Worm (Caenorhabditis elegans): ENCODE results near the gene algn-14.

Gene algn-14

DNA sequence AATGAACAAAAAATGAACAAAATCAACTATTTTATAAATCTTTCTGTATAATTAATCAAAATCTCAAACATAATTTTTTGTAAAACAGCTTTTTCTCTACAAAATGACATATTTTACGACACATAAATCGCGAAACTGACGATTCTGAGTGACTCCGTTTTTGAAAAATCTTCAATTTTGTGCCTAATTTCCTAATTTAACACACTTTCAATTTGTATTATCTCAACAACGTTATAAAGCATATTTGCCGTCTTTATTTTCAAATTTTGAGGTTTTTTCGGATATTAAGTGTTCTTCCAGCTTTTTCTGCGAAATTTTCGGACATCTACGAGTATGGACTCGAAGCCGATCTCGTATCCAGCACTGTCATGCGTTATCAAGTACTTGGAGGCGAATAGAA is 2.0 kb upstream of the algn-14 start, which contains the start of gene fbxc-47:
fbxc-47 (plus strand) TSS at position 301 of the 400 bp plus-strand sequence.
- TF ChIP-seq aly-1 (tag; optimal IDR thresholded peaks at IDR 0.05) (no peak), pes-1 (GFP tag; IDR thresholded peaks at IDR 0.05) (no peak), F13C5.2 (tag; optimal IDR thresholded peaks at IDR 0.05) (no peak), sea-1 (GFP tag; conservative IDR thresholded peaks at IDR 0.05) (no peak), ceh-36 (tag; optimal IDR thresholded peaks at IDR 0.05) (no peak), tbx-11 (GFP tag; IDR thresholded peaks at IDR 0.05) (no peak), B0310.2 (tag; optimal IDR thresholded peaks at IDR 0.05) (no peak), tbx-37 (GFP tag; conservative IDR thresholded peaks at IDR 0.05) (no peak), ets-7 (tag; optimal IDR thresholded peaks at IDR 0.05) (no peak), flt-1 (GFP tag; IDR thresholded peaks at IDR 0.05) (no peak), ama-1 (optimal IDR thresholded peaks at IDR 0.05) (no peak), hnd-1 (tag; optimal IDR thresholded peaks at IDR 0.05) (no peak), hmbx-1 (tag; optimal IDR thresholded peaks at IDR 0.05) (no peak), scrt-1 (GFP tag; IDR thresholded peaks at IDR 0.05) (no peak), tra-4 (tag; optimal IDR thresholded peaks at IDR 0.05) (no peak), ceh-13 (GFP tag; optimal IDR thresholded peaks at IDR 0.05) (no peak), hmg-4 (GFP tag; optimal IDR thresholded peaks at IDR 0.05) (no peak)

DNA sequence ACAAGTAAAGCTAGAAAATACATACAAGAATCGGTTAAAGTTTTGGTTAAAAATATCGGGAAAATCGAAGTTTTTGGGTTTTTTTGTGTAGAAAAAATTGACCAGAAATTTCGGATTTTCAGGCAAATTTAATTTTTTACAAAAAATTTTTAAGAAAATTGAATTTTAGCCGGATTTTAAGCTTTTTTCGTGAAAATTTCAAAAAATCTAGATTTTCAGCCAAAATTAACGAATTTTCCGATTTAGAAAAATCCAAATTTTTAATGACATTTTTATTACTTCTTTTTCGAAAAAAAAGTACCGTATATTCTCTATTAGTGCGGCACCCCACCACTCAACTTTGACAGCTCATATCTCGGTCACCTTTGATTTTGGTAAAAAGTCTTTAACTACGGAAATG is 2.3 kb downstream of the algn-14 start, which contains the start of gene osm-3:
osm-3 (minus strand) TSS at position 101 of the 400 bp plus-strand sequence.
- TF ChIP-seq B0310.2 (tag; optimal IDR thresholded peaks at IDR 0.05) (no peak), pes-1 (GFP tag; IDR thresholded peaks at IDR 0.05) (no peak), ets-7 (tag; optimal IDR thresholded peaks at IDR 0.05) (no peak), tbx-11 (GFP tag; IDR thresholded peaks at IDR 0.05) (no peak), tra-4 (tag; optimal IDR thresholded peaks at IDR 0.05) (no peak), tbx-37 (GFP tag; conservative IDR thresholded peaks at IDR 0.05) (no peak), flt-1 (GFP tag; IDR thresholded peaks at IDR 0.05) (no peak), hnd-1 (tag; optimal IDR thresholded peaks at IDR 0.05) (no peak), hmg-4 (GFP tag; optimal IDR thresholded peaks at IDR 0.05) (no peak), ceh-13 (GFP tag; optimal IDR thresholded peaks at IDR 0.05) (no peak), F13C5.2 (tag; optimal IDR thresholded peaks at IDR 0.05) (no peak), aly-1 (tag; optimal IDR thresholded peaks at IDR 0.05) (no peak), sea-1 (GFP tag; conservative IDR thresholded peaks at IDR 0.05) (no peak), scrt-1 (GFP tag; IDR thresholded peaks at IDR 0.05) (no peak), ama-1 (optimal IDR thresholded peaks at IDR 0.05) (no peak), ceh-36 (tag; optimal IDR thresholded peaks at IDR 0.05) (no peak), hmbx-1 (tag; optimal IDR thresholded peaks at IDR 0.05) (no peak)

- no peak for TF ChIP-seq tbx-37 (GFP tag; conservative IDR thresholded peaks at IDR 0.05)
- TF ChIP-seq hmbx-1 (tag; optimal IDR thresholded peaks at IDR 0.05) = no peak
- TF ChIP-seq F13C5.2 (tag; optimal IDR thresholded peaks at IDR 0.05) = no peak
- no peak for TF ChIP-seq tbx-11 (GFP tag; IDR thresholded peaks at IDR 0.05)
- no peak for TF ChIP-seq ceh-36 (tag; optimal IDR thresholded peaks at IDR 0.05)
- TF ChIP-seq hnd-1 (tag; optimal IDR thresholded peaks at IDR 0.05) = no peak
- TF ChIP-seq aly-1 (tag; optimal IDR thresholded peaks at IDR 0.05) = no peak
- TF ChIP-seq ceh-13 (GFP tag; optimal IDR thresholded peaks at IDR 0.05) = no peak
- TF ChIP-seq hmg-4 (GFP tag; optimal IDR thresholded peaks at IDR 0.05) = no peak
- TF ChIP-seq sea-1 (GFP tag; conservative IDR thresholded peaks at IDR 0.05) = no peak
- TF ChIP-seq B0310.2 (tag; optimal IDR thresholded peaks at IDR 0.05) = no peak
- TF ChIP-seq ets-7 (tag; optimal IDR thresholded peaks at IDR 0.05) = no peak
- TF ChIP-seq scrt-1 (GFP tag; IDR thresholded peaks at IDR 0.05) = no peak
Measured at ce11 chrIV:3797442-3797841, 5.8 kb downstream of the algn-14 start.

DNA sequence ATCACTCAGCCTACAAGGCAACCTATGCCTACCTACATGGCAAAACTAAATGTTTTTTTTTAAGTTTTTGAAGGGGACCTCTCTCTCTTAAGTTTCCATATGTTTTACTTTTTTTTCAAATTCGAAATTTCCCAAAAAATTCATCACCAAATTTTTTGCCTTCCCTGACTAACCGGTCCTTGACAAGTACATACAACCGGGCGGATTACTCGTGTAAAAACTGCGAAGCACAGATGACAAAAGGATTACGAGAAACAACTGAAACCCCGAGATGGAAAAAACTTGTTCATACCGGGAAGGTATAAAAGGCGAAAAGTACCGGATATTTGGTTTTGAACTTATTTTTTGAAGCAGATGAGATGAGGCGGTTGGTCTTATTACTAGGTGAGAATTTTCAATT is 8.8 kb downstream of the algn-14 start, which contains the start of gene K09B3.1:
K09B3.1 (plus strand) TSS at position 301 of the 400 bp plus-strand sequence.
- TF ChIP-seq tra-4 (tag; optimal IDR thresholded peaks at IDR 0.05) (no peak), tbx-11 (GFP tag; IDR thresholded peaks at IDR 0.05) (no peak), hmbx-1 (tag; optimal IDR thresholded peaks at IDR 0.05) (no peak), hmg-4 (GFP tag; optimal IDR thresholded peaks at IDR 0.05) (no peak), ceh-13 (GFP tag; optimal IDR thresholded peaks at IDR 0.05) (no peak), F13C5.2 (tag; optimal IDR thresholded peaks at IDR 0.05) (no peak), ets-7 (tag; optimal IDR thresholded peaks at IDR 0.05) (no peak), hnd-1 (tag; optimal IDR thresholded peaks at IDR 0.05) (no peak), scrt-1 (GFP tag; IDR thresholded peaks at IDR 0.05) (no peak), ceh-36 (tag; optimal IDR thresholded peaks at IDR 0.05) (no peak), tbx-37 (GFP tag; conservative IDR thresholded peaks at IDR 0.05) (no peak), aly-1 (tag; optimal IDR thresholded peaks at IDR 0.05) (no peak), flt-1 (GFP tag; IDR thresholded peaks at IDR 0.05) (no peak), ama-1 (optimal IDR thresholded peaks at IDR 0.05) (no peak), sea-1 (GFP tag; conservative IDR thresholded peaks at IDR 0.05) (no peak), pes-1 (GFP tag; IDR thresholded peaks at IDR 0.05) (no peak), B0310.2 (tag; optimal IDR thresholded peaks at IDR 0.05) (no peak)

ce11 chrIV:3783910-3784309 is 19.3 kb downstream of the algn-14 start, which contains the start of gene glct-6:
Gene glct-6, plus strand, starts transcription at chrIV:3784210.
- no peak for TF ChIP-seq ceh-36 (tag; optimal IDR thresholded peaks at IDR 0.05)
- no peak for TF ChIP-seq tra-4 (tag; optimal IDR thresholded peaks at IDR 0.05)
- TF ChIP-seq hnd-1 (tag; optimal IDR thresholded peaks at IDR 0.05) = no peak
- TF ChIP-seq ets-7 (tag; optimal IDR thresholded peaks at IDR 0.05) = no peak
- no peak for TF ChIP-seq tbx-11 (GFP tag; IDR thresholded peaks at IDR 0.05)
- no peak for TF ChIP-seq pes-1 (GFP tag; IDR thresholded peaks at IDR 0.05)
- no peak for TF ChIP-seq ceh-13 (GFP tag; optimal IDR thresholded peaks at IDR 0.05)

DNA sequence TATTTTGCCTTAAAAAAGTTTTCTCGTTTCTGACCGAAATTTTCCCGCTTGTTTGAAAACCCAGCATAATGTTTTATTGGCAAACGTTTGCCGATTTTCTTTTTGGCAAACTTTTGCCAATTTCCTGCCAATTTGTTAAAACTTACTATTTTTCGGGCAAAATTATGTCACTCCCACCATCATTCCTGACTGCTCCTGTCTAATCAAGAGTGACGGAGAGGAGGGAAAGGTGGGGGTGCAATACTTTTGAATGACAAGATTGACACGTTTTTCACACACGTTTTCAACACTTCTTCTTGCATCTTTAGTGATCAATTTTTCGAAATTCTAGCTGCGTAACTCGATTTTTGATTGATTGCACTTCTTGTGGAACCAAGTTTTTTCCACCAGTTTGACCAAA is 21.7 kb downstream of the algn-14 start:
- TF ChIP-seq pes-1 (GFP tag; IDR thresholded peaks at IDR 0.05) (no peak), ceh-36 (tag; optimal IDR thresholded peaks at IDR 0.05) (no peak), ama-1 (optimal IDR thresholded peaks at IDR 0.05) (no peak), hmg-4 (GFP tag; optimal IDR thresholded peaks at IDR 0.05) (no peak), tbx-37 (GFP tag; conservative IDR thresholded peaks at IDR 0.05) (no peak), flt-1 (GFP tag; IDR thresholded peaks at IDR 0.05) (no peak), F13C5.2 (tag; optimal IDR thresholded peaks at IDR 0.05) (no peak), B0310.2 (tag; optimal IDR thresholded peaks at IDR 0.05) (no peak), aly-1 (tag; optimal IDR thresholded peaks at IDR 0.05) (no peak), hmbx-1 (tag; optimal IDR thresholded peaks at IDR 0.05) (no peak), tra-4 (tag; optimal IDR thresholded peaks at IDR 0.05) (no peak), sea-1 (GFP tag; conservative IDR thresholded peaks at IDR 0.05) (no peak), ets-7 (tag; optimal IDR thresholded peaks at IDR 0.05) (no peak), tbx-11 (GFP tag; IDR thresholded peaks at IDR 0.05) (no peak), scrt-1 (GFP tag; IDR thresholded peaks at IDR 0.05) (no peak), hnd-1 (tag; optimal IDR thresholded peaks at IDR 0.05) (no peak), ceh-13 (GFP tag; optimal IDR thresholded peaks at IDR 0.05) (no peak)

DNA sequence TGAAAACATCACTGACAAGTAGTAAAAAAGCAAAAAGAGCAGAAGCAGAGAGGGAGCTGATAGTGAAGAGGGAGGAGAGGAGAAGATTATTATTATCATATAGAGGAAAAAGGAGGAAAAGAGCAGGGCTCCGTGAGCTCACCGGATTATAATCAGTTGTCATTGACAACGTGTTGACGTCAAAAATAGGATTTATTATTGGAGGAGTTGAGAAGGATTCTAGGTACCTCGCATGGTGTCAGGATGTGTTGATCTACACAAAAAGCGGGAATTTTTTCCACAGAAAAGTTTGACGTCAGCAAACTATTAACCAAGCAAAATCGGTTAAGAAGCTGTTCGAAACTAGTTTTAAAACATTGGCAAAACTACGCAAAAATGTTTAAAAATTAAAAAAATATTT is 29.1 kb downstream of the algn-14 start:
- TF ChIP-seq tra-4 (tag; optimal IDR thresholded peaks at IDR 0.05) = no peak

Measured in whole organism, early embryonic.